Fruit fly (Drosophila melanogaster) whole organism, embryonic: Measurements from ENCODE around the gene CG6726.
A peak's percentile ranks its signal among the peaks of the same experiment; 100 is the strongest.

Source experiments
- Awh ChIP-seq: fragments of 200-800 bp; sonication (Bioruptor generic); IDR thresholded peaks from 2 replicates; pipeline ENCODE4, ENCODE4 v1.3.6; 2022; ENCODE audit warnings: missing biosample characterization, missing genetic modification characterization
- CG10209 ChIP-seq: fragments of 200-800 bp; sonication (Bioruptor generic); optimal IDR thresholded peaks from 3 replicates; lab custom pipeline; 2017; ENCODE audit warnings: missing biosample characterization, mild to moderate bottlenecking, missing genetic modification characterization, missing genetic modification reagents
- CG10366 ChIP-seq: fragments of 200-800 bp; sonication (Bioruptor generic); IDR thresholded peaks from 2 replicates; pipeline ENCODE4 v1.3.6; 2022; ENCODE audit warnings: missing biosample characterization, missing genetic modification characterization
- CG11560 ChIP-seq: fragments of 200-800 bp; sonication (Bioruptor generic); IDR thresholded peaks from 3 replicates; pipeline ENCODE4 v1.3.6; 2022; ENCODE audit warnings: missing biosample characterization, missing genetic modification characterization
- CG12236 ChIP-seq: fragments of 200-800 bp; sonication (Bioruptor generic); optimal IDR thresholded peaks from 2 replicates; lab custom pipeline; 2016; ENCODE audit warnings: missing biosample characterization, missing genetic modification characterization
- CG12391 ChIP-seq: fragments of 200-800 bp; sonication (Bioruptor generic); optimal IDR thresholded peaks from 3 replicates; lab custom pipeline; 2018; ENCODE audit warnings: missing biosample characterization, mild to moderate bottlenecking, missing genetic modification characterization, moderate library complexity
- CG12942 ChIP-seq: fragments of 200-800 bp; sonication (Bioruptor generic); optimal IDR thresholded peaks from 3 replicates; lab custom pipeline; 2016; ENCODE audit warnings: missing biosample characterization, missing genetic modification characterization
- CG14014 ChIP-seq: fragments of 200-800 bp; sonication (Bioruptor generic); IDR thresholded peaks from 2 replicates; pipeline ENCODE4 v1.3.6; 2022; ENCODE audit warnings: missing biosample characterization, missing genetic modification characterization
- CG14050 ChIP-seq: fragments of 200-800 bp; sonication (Bioruptor generic); IDR thresholded peaks from 3 replicates; pipeline ENCODE4 v1.3.6; 2022; ENCODE audit warnings: missing biosample characterization, missing genetic modification characterization
- CG14667 ChIP-seq: fragments of 200-800 bp; sonication (Bioruptor generic); IDR thresholded peaks from 2 replicates; pipeline ENCODE4 v1.3.6; 2022; ENCODE audit warnings: missing biosample characterization, missing genetic modification characterization
- CG17361 ChIP-seq: fragments of 200-800 bp; sonication (Bioruptor generic); IDR thresholded peaks from 3 replicates; pipeline ENCODE4 v1.3.6; 2022; ENCODE audit warnings: missing biosample characterization, missing genetic modification characterization
- CG17568 ChIP-seq: fragments of 200-800 bp; sonication (Bioruptor generic); optimal IDR thresholded peaks from 2 replicates; lab custom pipeline; 2018; ENCODE audit warnings: missing biosample characterization, mild to moderate bottlenecking, missing genetic modification characterization, moderate library complexity
- CG17829 ChIP-seq: fragments of 200-800 bp; optimal IDR thresholded peaks from 2 replicates; lab custom pipeline; 2019; ENCODE audit warnings: missing biosample characterization, mild to moderate bottlenecking, missing genetic modification characterization, moderate library complexity
- CG3281 ChIP-seq: fragments of 200-800 bp; sonication (Bioruptor generic); optimal IDR thresholded peaks from 3 replicates; lab custom pipeline; 2017; ENCODE audit warnings: missing biosample characterization, mild to moderate bottlenecking, missing genetic modification characterization
- CG4730 ChIP-seq: fragments of 200-800 bp; sonication (Bioruptor generic); IDR thresholded peaks from 2 replicates; pipeline ENCODE4 v1.3.6; 2022; ENCODE audit warnings: missing biosample characterization, missing genetic modification characterization
- CG5245 ChIP-seq: fragments of 200-800 bp; sonication (Bioruptor generic); optimal IDR thresholded peaks from 3 replicates; lab custom pipeline; 2016; ENCODE audit warnings: missing biosample characterization, missing genetic modification characterization
- CG6689 ChIP-seq: fragments of 200-800 bp; sonication (Bioruptor generic); IDR thresholded peaks from 2 replicates; pipeline ENCODE4 v1.3.6; 2022; ENCODE audit warnings: missing biosample characterization, missing genetic modification characterization
- CG7271 ChIP-seq: fragments of 200-800 bp; sonication (Bioruptor generic); optimal IDR thresholded peaks from 2 replicates; lab custom pipeline; 2018; ENCODE audit warnings: missing biosample characterization, mild to moderate bottlenecking, missing genetic modification characterization, moderate library complexity
- CG7963 ChIP-seq: fragments of 200-800 bp; sonication (Bioruptor generic); IDR thresholded peaks from 3 replicates; pipeline ENCODE4 v1.3.6; 2022; ENCODE audit warnings: missing biosample characterization, missing genetic modification characterization; ENCODE audit not compliant: partially characterized antibody
- CG8765 ChIP-seq: fragments of 200-800 bp; sonication (Bioruptor generic); IDR thresholded peaks from 2 replicates; pipeline ENCODE4 v1.3.6; 2022; ENCODE audit warnings: missing biosample characterization, missing genetic modification characterization
- D19B ChIP-seq: fragments of 200-800 bp; sonication (Bioruptor generic); optimal IDR thresholded peaks from 2 replicates; lab custom pipeline; 2017; ENCODE audit warnings: missing biosample characterization, mild to moderate bottlenecking, missing genetic modification characterization
- Deaf1 ChIP-seq: fragments of 200-800 bp; optimal IDR thresholded peaks from 3 replicates; lab custom pipeline; 2019; ENCODE audit warnings: missing biosample characterization, mild to moderate bottlenecking, missing genetic modification characterization, moderate library complexity
- Dip2 ChIP-seq: fragments of 200-800 bp; sonication (Bioruptor generic); IDR thresholded peaks from 2 replicates; pipeline ENCODE4 v1.3.6; 2022; ENCODE audit warnings: missing biosample characterization, missing genetic modification characterization
- Dp ChIP-seq: fragments of 200-800 bp; sonication (Bioruptor generic); optimal IDR thresholded peaks from 2 replicates; lab custom pipeline; 2018; ENCODE audit warnings: missing biosample characterization, mild to moderate bottlenecking, missing genetic modification characterization, moderate library complexity
- Hr3 ChIP-seq: fragments of 200-800 bp; sonication (Bioruptor generic); optimal IDR thresholded peaks from 3 replicates; lab custom pipeline; 2016; ENCODE audit warnings: missing biosample characterization, missing genetic modification characterization
- Lpt ChIP-seq: fragments of >200 bp; optimal IDR thresholded peaks from 2 replicates; lab custom pipeline; 2018; ENCODE audit warnings: missing biosample characterization, missing genetic modification characterization
- Mes4 ChIP-seq: fragments of 200-800 bp; sonication (Bioruptor generic); optimal IDR thresholded peaks from 2 replicates; lab custom pipeline; 2016; ENCODE audit warnings: missing biosample characterization, missing genetic modification characterization
- Mrtf ChIP-seq: fragments of 200-800 bp; sonication (Bioruptor generic); IDR thresholded peaks from 3 replicates; pipeline ENCODE4 v1.3.6; 2022; ENCODE audit warnings: missing biosample characterization, missing genetic modification characterization
- Pdp1 ChIP-seq, 2 experiments: fragments of 200-800 bp; sonication (Bioruptor generic); optimal IDR thresholded peaks; 3 replicates each; lab custom pipeline; 2016; ENCODE audit warnings: missing biosample characterization in 2 of 2, missing genetic modification characterization in 2 of 2, mild to moderate bottlenecking in 1 of 2, moderate library complexity in 1 of 2
- Ptx1 ChIP-seq: fragments of 200-800 bp; sonication (Bioruptor generic); IDR thresholded peaks from 2 replicates; pipeline ENCODE4 v1.3.6; 2022; ENCODE audit warnings: missing biosample characterization, missing genetic modification characterization
- Sox100B ChIP-seq: fragments of 200-800 bp; sonication (Bioruptor generic); optimal IDR thresholded peaks from 3 replicates; lab custom pipeline; 2018; ENCODE audit warnings: missing biosample characterization, mild to moderate bottlenecking, missing genetic modification characterization
- Usf ChIP-seq: fragments of 200-800 bp; sonication (Bioruptor generic); optimal IDR thresholded peaks from 2 replicates; lab custom pipeline; 2017; ENCODE audit warnings: missing genotype, missing biosample characterization, missing genetic modification characterization
- al ChIP-seq: fragments of 200-800 bp; sonication (Bioruptor generic); IDR thresholded peaks from 2 replicates; pipeline ENCODE4 v1.3.6; 2022; ENCODE audit warnings: missing biosample characterization, missing genetic modification characterization
- br ChIP-seq: fragments of >200 bp; optimal IDR thresholded peaks from 2 replicates; lab custom pipeline; 2017
- cad ChIP-seq: fragments of >200 bp; optimal IDR thresholded peaks from 2 replicates; lab custom pipeline; 2017; ENCODE audit warnings: missing biosample characterization, missing genetic modification characterization
- dimm ChIP-seq: fragments of 200-800 bp; sonication (Bioruptor generic); IDR thresholded peaks from 2 replicates; pipeline ENCODE4 v1.3.6; 2022; ENCODE audit warnings: missing biosample characterization, missing genetic modification characterization
- dpn ChIP-seq, 2 experiments: fragments of 200-800 bp; sonication (Bioruptor generic); optimal IDR thresholded peaks; 3 replicates each; lab custom pipeline; 2016; ENCODE audit warnings: missing biosample characterization in 2 of 2, missing genetic modification characterization in 2 of 2
- fd102C ChIP-seq: fragments of 200-800 bp; sonication (Bioruptor generic); optimal IDR thresholded peaks from 2 replicates; lab custom pipeline; 2018; ENCODE audit warnings: missing biosample characterization, mild to moderate bottlenecking, missing genetic modification characterization, moderate library complexity
- fd96Cb ChIP-seq: fragments of 200-800 bp; sonication (Bioruptor generic); optimal IDR thresholded peaks from 2 replicates; lab custom pipeline; 2018; ENCODE audit warnings: missing biosample characterization, mild to moderate bottlenecking, missing genetic modification characterization, moderate library complexity
- hbn ChIP-seq: fragments of 200-800 bp; sonication (Bioruptor generic); IDR thresholded peaks from 2 replicates; pipeline ENCODE4 v1.3.6; 2022; ENCODE audit warnings: missing biosample characterization, missing genetic modification characterization; ENCODE audit not compliant: partially characterized antibody
- kah ChIP-seq: fragments of 200-800 bp; sonication (Bioruptor generic); optimal IDR thresholded peaks from 2 replicates; lab custom pipeline; 2018; ENCODE audit warnings: missing biosample characterization, mild to moderate bottlenecking, missing genetic modification characterization
- nau ChIP-seq: fragments of 200-800 bp; sonication (Bioruptor generic); optimal IDR thresholded peaks from 3 replicates; lab custom pipeline; 2017; ENCODE audit warnings: missing biosample characterization, mild to moderate bottlenecking, missing genetic modification characterization, missing genetic modification reagents
- org-1 ChIP-seq: fragments of 200-800 bp; sonication (Bioruptor generic); optimal IDR thresholded peaks from 2 replicates; lab custom pipeline; 2017; ENCODE audit warnings: missing biosample characterization, missing genetic modification characterization
- pan ChIP-seq, 4 experiments: fragments of >200 bp in 3 of 4; fragments of 200-800 bp in 1 of 4; sonication (Bioruptor generic) in 1 of 4; optimal IDR thresholded peaks in 3 of 4; IDR thresholded peaks in 1 of 4; 2 replicates each; pipeline versions ENCODE4 v1.3.6 to Lab custom; 2017 to 2022; ENCODE audit warnings: missing biosample characterization in 2 of 4, missing genetic modification characterization in 2 of 4, mixed read lengths in 1 of 4
- pnt ChIP-seq: fragments of 200-800 bp; sonication (Bioruptor generic); optimal IDR thresholded peaks from 3 replicates; lab custom pipeline; 2016; ENCODE audit warnings: missing biosample characterization, missing genetic modification characterization
- pum ChIP-seq: fragments of 200-800 bp; sonication (Bioruptor generic); optimal IDR thresholded peaks from 2 replicates; lab custom pipeline; 2016; ENCODE audit warnings: missing biosample characterization, missing genetic modification characterization
- stc ChIP-seq: fragments of 200-800 bp; sonication (Bioruptor generic); IDR thresholded peaks from 2 replicates; pipeline ENCODE4 v1.3.6; 2022; ENCODE audit warnings: missing biosample characterization, missing genetic modification characterization
- tap ChIP-seq: fragments of 200-800 bp; optimal IDR thresholded peaks from 3 replicates; lab custom pipeline; 2019; ENCODE audit warnings: missing biosample characterization, mild to moderate bottlenecking, missing genetic modification characterization, moderate library complexity
- toy ChIP-seq: fragments of 200-800 bp; sonication (Bioruptor generic); IDR thresholded peaks from 2 replicates; pipeline ENCODE4 v1.3.6; 2022; ENCODE audit warnings: missing biosample characterization, missing genetic modification characterization
- ttk ChIP-seq: fragments of 200-800 bp; sonication (Bioruptor generic); IDR thresholded peaks from 2 replicates; pipeline ENCODE4 v2.1.2; 2022; ENCODE audit warnings: missing biosample characterization, missing genetic modification characterization

CG6726 gene

DNA sequence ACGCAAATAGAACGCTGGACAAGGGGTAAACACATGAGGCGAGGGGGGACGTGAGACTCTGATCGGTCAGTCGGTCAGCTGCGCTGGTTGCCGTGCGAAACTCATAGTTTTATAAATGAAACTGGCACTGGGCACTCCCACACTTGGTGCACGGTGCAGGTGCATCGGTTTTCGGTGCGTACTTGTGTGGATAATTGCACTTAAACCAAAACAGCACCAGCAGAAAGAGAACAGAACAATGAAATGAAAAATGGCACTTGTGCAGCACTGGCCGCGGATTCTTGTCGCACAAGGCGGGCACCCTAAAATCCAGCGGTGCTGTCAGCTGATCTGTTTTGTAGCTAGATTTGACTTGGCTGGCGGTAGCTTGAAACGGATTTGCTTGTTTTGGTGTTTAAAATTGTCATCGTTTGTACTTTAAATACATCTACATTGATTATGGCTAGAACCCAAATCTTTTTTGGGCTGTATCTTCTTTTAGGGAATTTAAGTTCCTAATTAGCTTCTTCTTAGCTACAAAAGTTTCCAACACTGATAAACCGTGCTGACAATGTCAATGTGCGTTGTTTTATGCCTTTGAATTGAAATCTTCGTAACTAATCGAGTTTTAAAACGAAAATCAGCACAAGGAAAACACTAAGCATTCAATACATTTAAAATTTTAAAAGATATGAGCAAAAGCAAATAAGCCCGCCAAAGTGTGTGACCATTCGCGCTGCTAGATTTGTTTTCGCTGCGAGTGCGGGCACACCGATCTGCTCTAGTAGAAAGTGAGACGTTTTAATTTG lies 26.4 kb downstream of the CG6726 start, which contains the start of the genes Rassf and CenB1A (continued):
- TF ChIP-seq toy (GFP tag; lab: Robert Waterston, UW) (no peak), CG17568 (GFP tag; lab: Kevin White, UChicago) (no peak), CG8765 (no peak), hbn (GFP tag; lab: Robert Waterston, UW) (0 out of 2 replicates have a peak, but pooled peaks have one; percentile 44), D19B (GFP tag; lab: Kevin White, UChicago) (no peak), nau (GFP tag; lab: Kevin White, UChicago) (no peak), org-1 (GFP tag; lab: Kevin White, UChicago) (no peak), ttk (GFP tag; lab: Robert Waterston, UW) (no peak), pnt (GFP tag; lab: Kevin White, UChicago) (peak; percentile 54), CG17829 (tag; lab: Kevin White, UChicago) (peak; percentile 6), Awh (GFP tag; lab: Robert Waterston, UW) (no peak), tap (no peak), CG5245 (GFP tag; lab: Kevin White, UChicago) (no peak), Ptx1 (GFP tag; lab: Robert Waterston, UW) (peak; percentile 60), Usf (GFP tag; lab: Kevin White, UChicago) (no peak), pan (optimal IDR thresholded peaks at IDR 0.05; lab: Kevin White, UChicago) (no peak), pan (GFP tag; optimal IDR thresholded peaks at IDR 0.05 in 1 of 2, IDR thresholded peaks at IDR 0.05 in 1 of 2) (peak in 1 of 2 experiments; percentile 30), Hr3 (GFP tag; lab: Kevin White, UChicago) (peak; percentile 54), CG14050 (GFP tag; lab: Robert Waterston, UW) (no peak), CG6689 (GFP tag; lab: Robert Waterston, UW) (peak; percentile 31; the same call in 1 of the 2 replicates), CG10366 (peak; percentile 24; the same call in 1 of the 2 replicates), CG11560 (no peak), fd96Cb (tag; lab: Kevin White, UChicago) (peak; percentile 11), Mes4 (GFP tag; lab: Kevin White, UChicago) (no peak), CG12236 (GFP tag; lab: Kevin White, UChicago) (no peak), CG4730 (GFP tag; lab: Robert Waterston, UW) (peak; percentile 52; the same call in 1 of the 2 replicates), Sox100B (GFP tag; lab: Kevin White, UChicago) (no peak), Lpt (GFP tag; lab: Kevin White, UChicago) (no peak), Mrtf (peak; percentile 60; the same call in 1 of the 3 replicates), CG7271 (tag; lab: Kevin White, UChicago) (peak; percentile 5), CG12942 (GFP tag; lab: Kevin White, UChicago) (no peak), dimm (no peak), Dp (GFP tag; lab: Kevin White, UChicago) (peak; percentile 82), fd102C (GFP tag; lab: Kevin White, UChicago) (no peak), CG14667 (no peak), Pdp1 (GFP tag; optimal IDR thresholded peaks at IDR 0.05; lab: Kevin White, UChicago) (peak; percentile 31 to 35), CG3281 (GFP tag; lab: Kevin White, UChicago) (no peak), CG7963 (GFP tag; lab: Robert Waterston, UW) (no peak), cad (no peak), Dip2 (GFP tag; lab: Robert Waterston, UW) (no peak), al (GFP tag; lab: Robert Waterston, UW) (peak; percentile 45; the same call in 1 of the 2 replicates), CG17361 (peak; percentile 69), pum (peak; percentile 48), CG10209 (GFP tag; lab: Kevin White, UChicago) (no peak), kah (GFP tag; lab: Kevin White, UChicago) (no peak), dpn (GFP tag; optimal IDR thresholded peaks at IDR 0.05; lab: Kevin White, UChicago) (peak; percentile 53 to 54), CG14014 (GFP tag; lab: Robert Waterston, UW) (no peak; the same call in 1 of the 2 replicates), stc (GFP tag; lab: Robert Waterston, UW) (no peak), CG12391 (tag; lab: Kevin White, UChicago) (peak; percentile 62), br (no peak), Deaf1 (tag; lab: Kevin White, UChicago) (peak; percentile 15)
